Worm (Caenorhabditis elegans): ENCODE measurements around the gene F38B6.8.

DNA sequence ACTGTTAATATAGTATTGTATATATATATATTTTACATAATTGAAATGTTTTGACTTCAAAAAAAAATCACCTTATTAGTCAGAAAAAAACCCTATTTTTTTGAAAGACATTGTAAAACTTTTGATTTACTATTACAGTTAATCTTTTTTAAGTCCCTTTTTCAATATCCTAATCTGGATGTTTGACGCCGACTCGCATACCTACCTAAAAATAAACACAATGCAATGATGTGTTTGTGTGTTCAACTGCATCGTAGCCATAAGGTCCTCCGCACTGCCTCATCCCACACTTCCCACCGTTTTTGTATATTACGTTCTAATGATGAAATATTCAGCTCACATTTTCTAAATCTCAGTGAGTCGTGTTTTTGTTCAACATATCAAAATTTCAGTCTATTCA, 10.7 kb upstream of the F38B6.8 start, which contains the start of gene F38B6.3:
- TF ChIP-seq tbx-2 (tag; optimal IDR thresholded peaks at IDR 0.05) (no peak), nhr-12 (tag; optimal IDR thresholded peaks at IDR 0.05) (no peak), jun-1 (tag; optimal IDR thresholded peaks at IDR 0.05) (no peak), ces-1 (GFP tag; optimal IDR thresholded peaks at IDR 0.05) (no peak), ztf-4 (tag; optimal IDR thresholded peaks at IDR 0.05) (no peak), lin-35 (GFP tag; optimal IDR thresholded peaks at IDR 0.05) (no peak), skn-1 (tag; optimal IDR thresholded peaks at IDR 0.05) (no peak), nhr-237 (tag; optimal IDR thresholded peaks at IDR 0.05) (no peak), fos-1 (tag; optimal IDR thresholded peaks at IDR 0.05) (no peak), snpc-4 (tag; optimal IDR thresholded peaks at IDR 0.05) (no peak)
